Worm (Caenorhabditis elegans): ENCODE data around the gene ver-4.

Gene ver-4

ce11 chrX:10976447-10977196, 5.5 kb upstream of the ver-4 start:
- TF ChIP-seq lir-3 (tag; optimal IDR thresholded peaks at IDR 0.05; ENCODE audit: poor library complexity) (no peak), efl-1 (optimal IDR thresholded peaks at IDR 0.05) (no peak), efl-1 (GFP tag; optimal IDR thresholded peaks at IDR 0.05 in 1 of 2) (peak in 1 of 2 experiments; percentile 91)

ce11 chrX:10979186-10979585, 3.0 kb upstream of the ver-4 start, which contains the start of gene pxn-2:
Gene pxn-2 (minus strand): TSS chrX:10979286.
- TF ChIP-seq egl-27 (tag; optimal IDR thresholded peaks at IDR 0.05) (no peak), nhr-11 (tag; optimal IDR thresholded peaks at IDR 0.05) (no peak), irx-1 (tag; optimal IDR thresholded peaks at IDR 0.05) (no peak), lin-15B (tag; optimal IDR thresholded peaks at IDR 0.05) (no peak), ets-5 (GFP tag; IDR thresholded peaks at IDR 0.05) (no peak), lin-39 (tag; optimal IDR thresholded peaks at IDR 0.05) (no peak), nhr-12 (tag; optimal IDR thresholded peaks at IDR 0.05) (no peak), sptf-1 (tag; optimal IDR thresholded peaks at IDR 0.05) (no peak), lin-14 (GFP tag; optimal IDR thresholded peaks at IDR 0.05) (no peak), F16B12.6 (tag; optimal IDR thresholded peaks at IDR 0.05) (no peak), lir-3 (tag; optimal IDR thresholded peaks at IDR 0.05; ENCODE audit: poor library complexity) (no peak), ama-1 (optimal IDR thresholded peaks at IDR 0.05) (no peak), isw-1 (GFP tag; IDR thresholded peaks at IDR 0.05) (no peak), lsy-2 (tag; optimal IDR thresholded peaks at IDR 0.05) (no peak), zip-4 (GFP tag; optimal IDR thresholded peaks at IDR 0.05) (no peak), ceh-8 (GFP tag; optimal IDR thresholded peaks at IDR 0.05) (no peak), pqm-1 (tag; optimal IDR thresholded peaks at IDR 0.05) (no peak), nhr-20 (tag; optimal IDR thresholded peaks at IDR 0.05) (no peak), unc-86 (tag; optimal IDR thresholded peaks at IDR 0.05) (no peak)

- TF ChIP-seq C04F5.9 (tag; optimal IDR thresholded peaks at IDR 0.05) = no peak
- no peak for TF ChIP-seq ceh-8 (GFP tag; optimal IDR thresholded peaks at IDR 0.05)
- TF ChIP-seq snu-23 (GFP tag; optimal IDR thresholded peaks at IDR 0.05) = no peak
- TF ChIP-seq F16B12.6 (tag; optimal IDR thresholded peaks at IDR 0.05) = no peak
- no peak for TF ChIP-seq lin-14 (GFP tag; optimal IDR thresholded peaks at IDR 0.05)
- no peak for TF ChIP-seq aha-1 (tag; optimal IDR thresholded peaks at IDR 0.05)
- no peak for TF ChIP-seq ces-1 (GFP tag; optimal IDR thresholded peaks at IDR 0.05)
- no peak for TF ChIP-seq blmp-1 (tag; optimal IDR thresholded peaks at IDR 0.05)
- TF ChIP-seq zag-1 (tag; optimal IDR thresholded peaks at IDR 0.05) = no peak
- no peak for TF ChIP-seq aly-2 (tag; optimal IDR thresholded peaks at IDR 0.05)
- no peak for TF ChIP-seq lir-3 (tag; optimal IDR thresholded peaks at IDR 0.05; ENCODE audit: poor library complexity)
- no peak for TF ChIP-seq efl-1 (optimal IDR thresholded peaks at IDR 0.05)
- TF ChIP-seq efl-1 (GFP tag; optimal IDR thresholded peaks at IDR 0.05 in 1 of 2) = no peak
- TF ChIP-seq hlh-4 (tag; optimal IDR thresholded peaks at IDR 0.05) = no peak
- no peak for TF ChIP-seq irx-1 (tag; optimal IDR thresholded peaks at IDR 0.05)
- TF ChIP-seq sup-37 (GFP tag; optimal IDR thresholded peaks at IDR 0.05) = no peak
- no peak for TF ChIP-seq lin-13 (GFP tag; optimal IDR thresholded peaks at IDR 0.05)
- no peak for TF ChIP-seq lin-35 (GFP tag; optimal IDR thresholded peaks at IDR 0.05)
- no peak for TF ChIP-seq pqm-1 (tag; optimal IDR thresholded peaks at IDR 0.05)
Observed at ce11 chrX:10981374-10981773, 777 bp upstream of the ver-4 start.

- TF ChIP-seq efl-1 (optimal IDR thresholded peaks at IDR 0.05) = no peak
- TF ChIP-seq efl-1 (GFP tag; optimal IDR thresholded peaks at IDR 0.05 in 1 of 2) = peak in 1 of 2 experiments; percentile 6
- no peak for TF ChIP-seq nhr-77 (tag; optimal IDR thresholded peaks at IDR 0.05)
- TF ChIP-seq nhr-20 (tag; optimal IDR thresholded peaks at IDR 0.05) = no peak
Observed at ce11 chrX:10989286-10989685, 7.1 kb downstream of the ver-4 start.

- TF ChIP-seq nhr-47 (tag; optimal IDR thresholded peaks at IDR 0.05) = no peak
- no peak for TF ChIP-seq nhr-20 (tag; optimal IDR thresholded peaks at IDR 0.05)
- TF ChIP-seq lin-39 (tag; optimal IDR thresholded peaks at IDR 0.05) = no peak
- no peak for TF ChIP-seq hlh-17 (GFP tag; optimal IDR thresholded peaks at IDR 0.05; ENCODE audit: borderline replicate concordance)
- peak; percentile 32 for TF ChIP-seq mep-1 (tag; optimal IDR thresholded peaks at IDR 0.05)
- TF ChIP-seq unc-98 (GFP tag; IDR thresholded peaks at IDR 0.05) = no peak
- TF ChIP-seq nhr-76 (tag; optimal IDR thresholded peaks at IDR 0.05) = no peak
- peak; percentile 57 for TF ChIP-seq elt-2 (tag; optimal IDR thresholded peaks at IDR 0.05)
- TF ChIP-seq tlp-1 (tag; optimal IDR thresholded peaks at IDR 0.05) = peak; percentile 17
- no peak for TF ChIP-seq fkh-10 (GFP tag; optimal IDR thresholded peaks at IDR 0.05)
Observed at ce11 chrX:10990159-10990854, 8.2 kb downstream of the ver-4 start.

All from whole organism, L1 larva.